Worm (Caenorhabditis elegans) whole organism, L2 larva: ENCODE measurements around the gene rpl-26.

Experiments
- R02D3.7 ChIP-seq: fragments of 150-350 bp; optimal IDR thresholded peaks from 2 replicates; lab custom pipeline; 2014; ENCODE audit warnings: missing biosample characterization, missing genetic modification characterization
- ama-1 ChIP-seq: fragments of 150-350 bp; optimal IDR thresholded peaks from 2 replicates; lab custom pipeline; 2018; ENCODE audit warnings: inconsistent platforms
- crh-2 ChIP-seq: sonication (generic microtip); optimal IDR thresholded peaks from 2 replicates; lab custom pipeline; 2017; ENCODE audit warnings: missing biosample characterization, missing genetic modification characterization
- elt-1 ChIP-seq: fragments of 150-350 bp; optimal IDR thresholded peaks from 2 replicates; lab custom pipeline; 2014; ENCODE audit warnings: missing biosample characterization, missing genetic modification characterization
- lin-11 ChIP-seq: fragments of 150-350 bp; sonication (generic microtip); optimal IDR thresholded peaks from 2 replicates; lab custom pipeline; 2014; ENCODE audit warnings: missing biosample characterization, missing genetic modification characterization, inconsistent platforms, mixed read lengths
- mab-5 ChIP-seq: fragments of 150-350 bp; optimal IDR thresholded peaks from 2 replicates; lab custom pipeline; 2014; ENCODE audit warnings: missing biosample characterization, missing genetic modification characterization
- nhr-11 ChIP-seq: fragments of 150-350 bp; optimal IDR thresholded peaks from 2 replicates; lab custom pipeline; 2014; ENCODE audit warnings: missing biosample characterization, missing genetic modification characterization
- nhr-6 ChIP-seq: fragments of 150-350 bp; optimal IDR thresholded peaks from 2 replicates; lab custom pipeline; 2014; ENCODE audit warnings: missing biosample characterization, missing genetic modification characterization
- skn-1 ChIP-seq: sonication (generic microtip); optimal IDR thresholded peaks from 2 replicates; lab custom pipeline; 2017; ENCODE audit warnings: missing biosample characterization, missing genetic modification characterization
- ztf-11 ChIP-seq: sonication (generic microtip); optimal IDR thresholded peaks from 2 replicates; lab custom pipeline; 2017; ENCODE audit warnings: missing biosample characterization, missing genetic modification characterization

ce11 chrII:8612470-8612869 is 9.9 kb downstream of the rpl-26 start, which contains the start of gene T22C8.1:
- TF ChIP-seq ztf-11 (no peak), nhr-6 (tag; lab: Kevin White, UChicago) (no peak), R02D3.7 (tag; lab: Kevin White, UChicago) (no peak), crh-2 (tag; lab: Kevin White, UChicago) (no peak), ama-1 (lab: Kevin White, UChicago) (no peak), elt-1 (tag; lab: Kevin White, UChicago) (no peak), nhr-11 (no peak), mab-5 (tag; lab: Kevin White, UChicago) (no peak), lin-11 (no peak), skn-1 (no peak)
